Worm (Caenorhabditis elegans) whole organism, L2 larva: ENCODE data around the gene T05C3.2.

Experiments
- C34F6.9 ChIP-seq: fragments of 150-350 bp; optimal IDR thresholded peaks from 2 replicates; lab custom pipeline; 2014; ENCODE audit warnings: missing biosample characterization, missing genetic modification characterization
- ama-1 ChIP-seq: fragments of 150-350 bp; optimal IDR thresholded peaks from 2 replicates; lab custom pipeline; 2018; ENCODE audit warnings: inconsistent platforms
- blmp-1 ChIP-seq: sonication (generic microtip); optimal IDR thresholded peaks from 2 replicates; lab custom pipeline; 2017; ENCODE audit warnings: missing genetic modification characterization, mild to moderate bottlenecking, missing compliant biosample characterization, antibody characterized with exemption, moderate library complexity; ENCODE audit not compliant: insufficient read depth
- dmd-4 ChIP-seq: sonication (generic microtip); optimal IDR thresholded peaks from 2 replicates; lab custom pipeline; 2017; ENCODE audit warnings: missing biosample characterization, missing genetic modification characterization
- elt-1 ChIP-seq: fragments of 150-350 bp; optimal IDR thresholded peaks from 2 replicates; lab custom pipeline; 2014; ENCODE audit warnings: missing biosample characterization, missing genetic modification characterization
- fos-1 ChIP-seq: fragments of 150-350 bp; optimal IDR thresholded peaks from 2 replicates; lab custom pipeline; 2014; ENCODE audit warnings: missing biosample characterization, missing genetic modification characterization
- mdl-1 ChIP-seq, 2 experiments: fragments of 150-350 bp in 1 of 2; sonication (generic microtip) in 1 of 2; optimal IDR thresholded peaks; 2 replicates each; lab custom pipeline; 2017; ENCODE audit warnings: missing biosample characterization in 2 of 2, missing genetic modification characterization in 2 of 2
- nhr-10 ChIP-seq: sonication (generic microtip); optimal IDR thresholded peaks from 2 replicates; lab custom pipeline; 2017; ENCODE audit warnings: missing biosample characterization, missing genetic modification characterization
- nhr-11 ChIP-seq: fragments of 150-350 bp; optimal IDR thresholded peaks from 2 replicates; lab custom pipeline; 2014; ENCODE audit warnings: missing biosample characterization, missing genetic modification characterization
- nhr-12 ChIP-seq: fragments of 150-350 bp; optimal IDR thresholded peaks from 2 replicates; lab custom pipeline; 2014; ENCODE audit warnings: missing biosample characterization, missing genetic modification characterization
- nhr-237 ChIP-seq: fragments of 150-350 bp; optimal IDR thresholded peaks from 2 replicates; lab custom pipeline; 2014; ENCODE audit warnings: missing biosample characterization, missing genetic modification characterization
- snpc-4 ChIP-seq: fragments of 150-350 bp; optimal IDR thresholded peaks from 2 replicates; lab custom pipeline; 2014; ENCODE audit warnings: missing biosample characterization, missing genetic modification characterization
- unc-39 ChIP-seq: fragments of 150-350 bp; optimal IDR thresholded peaks from 2 replicates; lab custom pipeline; 2014; ENCODE audit warnings: missing biosample characterization, missing genetic modification characterization
- unc-62 ChIP-seq: fragments of 150-350 bp; optimal IDR thresholded peaks from 2 replicates; lab custom pipeline; 2014; ENCODE audit warnings: missing biosample characterization, missing genetic modification reagents, missing genetic modification characterization

- TF ChIP-seq elt-1 (tag; lab: Kevin White, UChicago) (no peak), unc-39 (tag; lab: Kevin White, UChicago) (no peak), C34F6.9 (tag; lab: Kevin White, UChicago) (no peak), mdl-1 (tag; optimal IDR thresholded peaks at IDR 0.05; lab: Kevin White, UChicago) (no peak), blmp-1 (tag; lab: Kevin White, UChicago) (no peak), dmd-4 (no peak), unc-62 (GFP tag; lab: Kevin White, UChicago) (no peak), nhr-12 (tag; lab: Kevin White, UChicago) (no peak), nhr-237 (no peak), nhr-11 (tag; lab: Kevin White, UChicago) (no peak), nhr-10 (no peak), fos-1 (tag; lab: Kevin White, UChicago) (no peak), snpc-4 (tag; lab: Kevin White, UChicago) (no peak), ama-1 (lab: Kevin White, UChicago) (no peak)
Observed at ce11 chrV:5447057-5447456, 46.5 kb upstream of the T05C3.2 start.
